Comparison of ENCODE assay signal across 1 fruit fly cellular context in the genomic region with DNA sequence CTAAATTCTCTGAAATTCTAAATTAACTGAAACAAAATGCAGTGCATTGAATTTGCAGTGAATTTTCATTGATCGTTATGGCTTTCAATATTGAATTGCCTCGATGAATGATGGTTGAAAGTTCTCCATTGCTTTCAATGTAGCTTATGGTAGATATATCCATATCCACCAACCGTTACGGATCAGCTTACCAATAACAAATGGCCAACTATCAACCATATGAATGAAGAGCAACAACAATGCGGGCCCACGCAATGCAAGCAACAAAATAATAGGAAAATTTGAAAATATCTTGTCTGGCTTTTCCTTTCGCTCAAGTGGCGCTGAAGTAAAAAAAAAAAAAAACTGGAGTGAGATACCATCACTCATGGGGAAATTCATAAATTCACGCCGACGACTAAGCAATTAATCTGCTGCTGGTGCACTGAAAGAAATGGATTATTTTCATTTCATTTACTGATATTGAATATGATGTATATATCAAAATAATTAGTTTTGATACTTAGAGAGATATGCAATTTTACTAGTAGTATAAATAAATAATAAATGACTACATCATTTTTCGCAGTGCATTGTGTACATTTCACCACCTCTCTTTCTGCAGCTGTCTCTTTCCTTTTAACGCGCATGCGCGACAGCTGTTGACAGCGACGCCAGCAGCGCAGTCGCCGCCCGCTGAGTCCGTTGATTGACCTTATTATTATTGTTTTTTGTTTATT.
A peak's percentile ranks its signal among the peaks of the same experiment; 100 is the strongest.
TF ChIP-seq lines count a peak whose summit lies in the region.

No protein-coding gene starts in this region.

TF ChIP-seq in whole organism, embryonic, 481 proteins besides CTCF, POLR2A, EP300 and RAD21 (continued from another document and continues in another):
- TF ChIP-seq Hsf (GFP tag; optimal IDR thresholded peaks at IDR 0.05; lab: Kevin White, UChicago) (peak; percentile 78), CG6272 (GFP tag; IDR thresholded peaks at IDR 0.05; lab: Robert Waterston, UW) (peak; percentile 60), sens (GFP tag; lab: Kevin White, UChicago) (peak; percentile 96), pfk (GFP tag; optimal IDR thresholded peaks at IDR 0.05; lab: Kevin White, UChicago) (no peak), CG12744 (GFP tag; optimal IDR thresholded peaks at IDR 0.05; lab: Kevin White, UChicago) (no peak), wor (GFP tag; IDR thresholded peaks at IDR 0.05; lab: Robert Waterston, UW) (peak; percentile 72), CG9876 (GFP tag; optimal IDR thresholded peaks at IDR 0.05; lab: Kevin White, UChicago) (no peak), NFAT (GFP tag; IDR thresholded peaks at IDR 0.05; lab: Robert Waterston, UW) (no peak), caup (GFP tag; optimal IDR thresholded peaks at IDR 0.05; lab: Kevin White, UChicago; ENCODE audit: severe bottlenecking) (peak; percentile 35), CG12219 (GFP tag; optimal IDR thresholded peaks at IDR 0.05; lab: Kevin White, UChicago) (peak; percentile 55), nau (GFP tag; optimal IDR thresholded peaks at IDR 0.05; lab: Kevin White, UChicago) (peak; percentile 39), CG11247 (GFP tag; IDR thresholded peaks at IDR 0.05; lab: Robert Waterston, UW) (0 out of 2 replicates have a peak, but pooled peaks have one; percentile 49), CG7372 (GFP tag; IDR thresholded peaks at IDR 0.05; lab: Robert Waterston, UW) (peak; percentile 57), CG8290 (GFP tag; optimal IDR thresholded peaks at IDR 0.05; lab: Kevin White, UChicago) (peak; percentile 80), CG8290 (tag; optimal IDR thresholded peaks at IDR 0.05; lab: Kevin White, UChicago) (peak; percentile 27 to 52), stwl (tag; optimal IDR thresholded peaks at IDR 0.05; lab: Kevin White, UChicago) (peak; percentile 17), Adf1 (GFP tag; IDR thresholded peaks at IDR 0.05; lab: Robert Waterston, UW) (peak; percentile 62), CG17568 (GFP tag; optimal IDR thresholded peaks at IDR 0.05; lab: Kevin White, UChicago) (peak; percentile 54), sima (GFP tag; optimal IDR thresholded peaks at IDR 0.05; lab: Kevin White, UChicago) (no peak), wdn (GFP tag; IDR thresholded peaks at IDR 0.05; lab: Robert Waterston, UW) (no peak), ewg (GFP tag; optimal IDR thresholded peaks at IDR 0.05; lab: Kevin White, UChicago) (peak; percentile 76), Hr78 (GFP tag; optimal IDR thresholded peaks at IDR 0.05; lab: Kevin White, UChicago) (peak in 1 of 2 experiments; percentile 53), ssp (GFP tag; IDR thresholded peaks at IDR 0.05; lab: Robert Waterston, UW) (peak; percentile 72), CG10366 (GFP tag; IDR thresholded peaks at IDR 0.05; lab: Robert Waterston, UW) (peak; percentile 78), ftz-f1 (GFP tag; optimal IDR thresholded peaks at IDR 0.05; lab: Kevin White, UChicago) (no peak), grau (tag; optimal IDR thresholded peaks at IDR 0.05; lab: Kevin White, UChicago) (peak; percentile 79), inv (GFP tag; IDR thresholded peaks at IDR 0.05; lab: Robert Waterston, UW; ENCODE audit: partially characterized antibody) (no peak), Mad (GFP tag; optimal IDR thresholded peaks at IDR 0.05; lab: Kevin White, UChicago) (peak; percentile 55), oc (tag; optimal IDR thresholded peaks at IDR 0.05; lab: Kevin White, UChicago) (peak; percentile 78), HLH54F (GFP tag; optimal IDR thresholded peaks at IDR 0.05; lab: Kevin White, UChicago) (no peak), br (optimal IDR thresholded peaks at IDR 0.05; lab: Kevin White, UChicago) (no peak), CG4854 (GFP tag; optimal IDR thresholded peaks at IDR 0.05; lab: Kevin White, UChicago) (peak; percentile 22), Hand (GFP tag; optimal IDR thresholded peaks at IDR 0.05; lab: Kevin White, UChicago) (no peak), HmgD (GFP tag; optimal IDR thresholded peaks at IDR 0.05; lab: Kevin White, UChicago) (no peak), CG12071 (GFP tag; optimal IDR thresholded peaks at IDR 0.05; lab: Kevin White, UChicago) (peak; percentile 41), sens-2 (GFP tag; IDR thresholded peaks at IDR 0.05; lab: Robert Waterston, UW) (peak; percentile 81), CG5180 (GFP tag; optimal IDR thresholded peaks at IDR 0.05; lab: Kevin White, UChicago) (peak; percentile 59), fu2 (GFP tag; optimal IDR thresholded peaks at IDR 0.05; lab: Kevin White, UChicago) (no peak), CG15696 (tag; optimal IDR thresholded peaks at IDR 0.05; lab: Kevin White, UChicago) (peak; percentile 94), CG17802 (tag; optimal IDR thresholded peaks at IDR 0.05; lab: Kevin White, UChicago) (peak; percentile 44), Six4 (GFP tag; optimal IDR thresholded peaks at IDR 0.05; lab: Kevin White, UChicago) (peak; percentile 70), CG3847 (GFP tag; IDR thresholded peaks at IDR 0.05; lab: Robert Waterston, UW) (peak; percentile 57; the same call in 1 of the 2 replicates), Dek (tag; optimal IDR thresholded peaks at IDR 0.05; lab: Kevin White, UChicago) (peak; percentile 19), dan (GFP tag; IDR thresholded peaks at IDR 0.05; lab: Robert Waterston, UW) (no peak; the same call in 1 of the 2 replicates), CG10462 (GFP tag; optimal IDR thresholded peaks at IDR 0.05; lab: Kevin White, UChicago) (peak; percentile 71), CG42726 (GFP tag; IDR thresholded peaks at IDR 0.05; lab: Robert Waterston, UW; ENCODE audit: partially characterized antibody) (no peak), trh (GFP tag; optimal IDR thresholded peaks at IDR 0.05; lab: Kevin White, UChicago) (peak; percentile 55), CG15601 (tag; optimal IDR thresholded peaks at IDR 0.05; lab: Kevin White, UChicago) (peak; percentile 93), CG16779 (GFP tag; IDR thresholded peaks at IDR 0.05; lab: Robert Waterston, UW) (no peak), zen (tag; optimal IDR thresholded peaks at IDR 0.05; lab: Kevin White, UChicago) (peak; percentile 87), ci (GFP tag; IDR thresholded peaks at IDR 0.05; lab: Robert Waterston, UW) (peak; percentile 91), CG13624 (GFP tag; optimal IDR thresholded peaks at IDR 0.05; lab: Kevin White, UChicago) (no peak), Dref (GFP tag; IDR thresholded peaks at IDR 0.05; lab: Robert Waterston, UW) (no peak), Usf (GFP tag; optimal IDR thresholded peaks at IDR 0.05; lab: Kevin White, UChicago) (peak; percentile 56), CG31365 (tag; optimal IDR thresholded peaks at IDR 0.05; lab: Kevin White, UChicago) (no peak), tgo (GFP tag; IDR thresholded peaks at IDR 0.05; lab: Robert Waterston, UW) (peak; percentile 74), Hr39 (optimal IDR thresholded peaks at IDR 0.05; lab: Kevin White, UChicago) (no peak), zfh1 (GFP tag; IDR thresholded peaks at IDR 0.05; lab: Robert Waterston, UW) (peak; percentile 92), nom (GFP tag; optimal IDR thresholded peaks at IDR 0.05; lab: Kevin White, UChicago) (no peak), Fer2 (tag; optimal IDR thresholded peaks at IDR 0.05; lab: Kevin White, UChicago) (no peak), ash1 (GFP tag; optimal IDR thresholded peaks at IDR 0.05; lab: Kevin White, UChicago) (no peak), Fer1 (GFP tag; optimal IDR thresholded peaks at IDR 0.05; lab: Kevin White, UChicago) (peak; percentile 37), odd (GFP tag; optimal IDR thresholded peaks at IDR 0.05; lab: Kevin White, UChicago) (peak; percentile 71), pnt (GFP tag; optimal IDR thresholded peaks at IDR 0.05; lab: Kevin White, UChicago) (peak; percentile 38), CG10654 (GFP tag; optimal IDR thresholded peaks at IDR 0.05; lab: Kevin White, UChicago) (peak; percentile 77), CG2712 (tag; optimal IDR thresholded peaks at IDR 0.05; lab: Kevin White, UChicago) (peak; percentile 92), CG7786 (GFP tag; optimal IDR thresholded peaks at IDR 0.05; lab: Kevin White, UChicago) (peak; percentile 9), H2.0 (GFP tag; IDR thresholded peaks at IDR 0.05; lab: Robert Waterston, UW) (peak; percentile 71), CG30431 (GFP tag; optimal IDR thresholded peaks at IDR 0.05; lab: Kevin White, UChicago) (peak; percentile 73), CG32767 (GFP tag; IDR thresholded peaks at IDR 0.05; lab: Robert Waterston, UW) (peak; percentile 73; the same call in 1 of the 2 replicates), hth (optimal IDR thresholded peaks at IDR 0.05; lab: Kevin White, UChicago) (no peak), B-H1 (GFP tag; IDR thresholded peaks at IDR 0.05; lab: Robert Waterston, UW) (peak; percentile 51), lilli (GFP tag; optimal IDR thresholded peaks at IDR 0.05; lab: Kevin White, UChicago) (peak; percentile 54), CG4282 (GFP tag; optimal IDR thresholded peaks at IDR 0.05; lab: Kevin White, UChicago) (no peak), pan (optimal IDR thresholded peaks at IDR 0.05; lab: Kevin White, UChicago) (no peak), pan (GFP tag; optimal IDR thresholded peaks at IDR 0.05 in 1 of 2, IDR thresholded peaks at IDR 0.05 in 1 of 2) (peak in 1 of 2 experiments; percentile 79), run (tag; optimal IDR thresholded peaks at IDR 0.05; lab: Kevin White, UChicago) (peak; percentile 11), mam (GFP tag; optimal IDR thresholded peaks at IDR 0.05; lab: Kevin White, UChicago) (no peak), Xrp1 (GFP tag; IDR thresholded peaks at IDR 0.05; lab: Robert Waterston, UW) (peak; percentile 92), trem (tag; optimal IDR thresholded peaks at IDR 0.05; lab: Kevin White, UChicago) (peak; percentile 75), CG34422 (GFP tag; IDR thresholded peaks at IDR 0.05; lab: Robert Waterston, UW) (peak; percentile 78), jigr1 (GFP tag; IDR thresholded peaks at IDR 0.05; lab: Robert Waterston, UW) (no peak), nmo (GFP tag; optimal IDR thresholded peaks at IDR 0.05; lab: Kevin White, UChicago) (peak; percentile 89), Aef1 (GFP tag; IDR thresholded peaks at IDR 0.05; lab: Robert Waterston, UW) (peak; percentile 30; the same call in 2 of the 3 replicates), CG9609 (GFP tag; optimal IDR thresholded peaks at IDR 0.05; lab: Kevin White, UChicago) (peak; percentile 15), BEAF-32 (GFP tag; optimal IDR thresholded peaks at IDR 0.05; lab: Kevin White, UChicago) (no peak), CG7745 (tag; optimal IDR thresholded peaks at IDR 0.05; lab: Kevin White, UChicago) (no peak), gt (GFP tag; IDR thresholded peaks at IDR 0.05; lab: Robert Waterston, UW) (peak; percentile 51), D19B (GFP tag; optimal IDR thresholded peaks at IDR 0.05; lab: Kevin White, UChicago) (no peak), CG2199 (GFP tag; IDR thresholded peaks at IDR 0.05; lab: Robert Waterston, UW) (peak; percentile 84; the same call in 1 of the 3 replicates), zen2 (GFP tag; IDR thresholded peaks at IDR 0.05; lab: Robert Waterston, UW; ENCODE audit: partially characterized antibody) (no peak), CG14667 (GFP tag; IDR thresholded peaks at IDR 0.05; lab: Robert Waterston, UW) (peak; percentile 59; the same call in 1 of the 2 replicates), CG34224 (GFP tag; IDR thresholded peaks at IDR 0.05; lab: Robert Waterston, UW; ENCODE audit: partially characterized antibody) (no peak), danr (GFP tag; IDR thresholded peaks at IDR 0.05; lab: Robert Waterston, UW) (peak; percentile 63), CG12236 (GFP tag; optimal IDR thresholded peaks at IDR 0.05; lab: Kevin White, UChicago) (no peak), tio (GFP tag; optimal IDR thresholded peaks at IDR 0.05; lab: Kevin White, UChicago) (peak; percentile 74), CG8478 (optimal IDR thresholded peaks at IDR 0.05; lab: Kevin White, UChicago) (no peak), slp2 (GFP tag; optimal IDR thresholded peaks at IDR 0.05; lab: Kevin White, UChicago) (no peak), CG2678 (tag; optimal IDR thresholded peaks at IDR 0.05; lab: Kevin White, UChicago) (peak; percentile 83), CG9817 (tag; optimal IDR thresholded peaks at IDR 0.05; lab: Kevin White, UChicago) (peak; percentile 56), Meics (GFP tag; optimal IDR thresholded peaks at IDR 0.05; lab: Kevin White, UChicago) (peak; percentile 36), zfh2 (GFP tag; optimal IDR thresholded peaks at IDR 0.05; lab: Kevin White, UChicago) (no peak), seq (GFP tag; IDR thresholded peaks at IDR 0.05; lab: Robert Waterston, UW) (peak; percentile 56; the same call in 1 of the 2 replicates), Camta (GFP tag; optimal IDR thresholded peaks at IDR 0.05; lab: Kevin White, UChicago) (peak; percentile 36), Sox100B (GFP tag; optimal IDR thresholded peaks at IDR 0.05; lab: Kevin White, UChicago) (peak; percentile 76), CG1832 (GFP tag; optimal IDR thresholded peaks at IDR 0.05; lab: Kevin White, UChicago) (peak; percentile 60), gcm2 (GFP tag; optimal IDR thresholded peaks at IDR 0.05; lab: Kevin White, UChicago) (peak; percentile 37), Atf6 (GFP tag; IDR thresholded peaks at IDR 0.05; lab: Robert Waterston, UW) (peak; percentile 45; the same call in 1 of the 2 replicates), Eip74EF (GFP tag; optimal IDR thresholded peaks at IDR 0.05; lab: Kevin White, UChicago) (peak in 1 of 2 experiments; percentile 57), CG6689 (GFP tag; IDR thresholded peaks at IDR 0.05; lab: Robert Waterston, UW) (peak; percentile 78), ac (GFP tag; optimal IDR thresholded peaks at IDR 0.05; lab: Kevin White, UChicago) (peak; percentile 77), p53 (GFP tag; optimal IDR thresholded peaks at IDR 0.05; lab: Kevin White, UChicago) (no peak), dati (GFP tag; IDR thresholded peaks at IDR 0.05; lab: Robert Waterston, UW) (peak; percentile 66), BtbVII (GFP tag; optimal IDR thresholded peaks at IDR 0.05; lab: Kevin White, UChicago) (peak; percentile 39), sc (optimal IDR thresholded peaks at IDR 0.05; lab: Kevin White, UChicago) (no peak), sc (GFP tag; optimal IDR thresholded peaks at IDR 0.05; lab: Kevin White, UChicago) (peak; percentile 67), D (optimal IDR thresholded peaks at IDR 0.05; lab: Kevin White, UChicago) (no peak), D (GFP tag; optimal IDR thresholded peaks at IDR 0.05; lab: Kevin White, UChicago) (peak; percentile 87), vnd (GFP tag; IDR thresholded peaks at IDR 0.05; lab: Robert Waterston, UW; ENCODE audit: partially characterized antibody) (no peak), Myb (GFP tag; optimal IDR thresholded peaks at IDR 0.05; lab: Kevin White, UChicago) (no peak), rib (GFP tag; IDR thresholded peaks at IDR 0.05; lab: Robert Waterston, UW) (no peak), CG15269 (tag; optimal IDR thresholded peaks at IDR 0.05; lab: Kevin White, UChicago) (peak; percentile 65), lola (GFP tag; optimal IDR thresholded peaks at IDR 0.05; lab: Kevin White, UChicago) (peak in 1 of 3 experiments; percentile 92)
